Worm (Caenorhabditis elegans) whole organism, L2 larva: Measurements from ENCODE around the gene nyn-3.

ENCODE experiments used
- F13H6.1 ChIP-seq: sonication (generic microtip); optimal IDR thresholded peaks from 2 replicates; lab custom pipeline; 2016; ENCODE audit warnings: missing genetic modification characterization, missing compliant biosample characterization
- ZK546.5 ChIP-seq: sonication (generic microtip); optimal IDR thresholded peaks from 2 replicates; lab custom pipeline; 2017; ENCODE audit warnings: missing biosample characterization, missing genetic modification characterization
- alr-1 ChIP-seq: fragments of 150-350 bp; optimal IDR thresholded peaks from 2 replicates; lab custom pipeline; 2014; ENCODE audit warnings: missing biosample characterization, missing genetic modification characterization
- crh-2 ChIP-seq: sonication (generic microtip); optimal IDR thresholded peaks from 2 replicates; lab custom pipeline; 2017; ENCODE audit warnings: missing biosample characterization, missing genetic modification characterization
- lin-13 ChIP-seq: fragments of 150-350 bp; optimal IDR thresholded peaks from 2 replicates; lab custom pipeline; 2014; ENCODE audit warnings: missing biosample characterization, missing genetic modification reagents, missing genetic modification characterization
- lsy-2 ChIP-seq, 2 experiments: fragments of 150-350 bp in 1 of 2; sonication (generic microtip) in 1 of 2; optimal IDR thresholded peaks; 2 replicates each; lab custom pipeline; 2014 to 2017; ENCODE audit warnings: missing biosample characterization in 2 of 2, missing genetic modification characterization in 2 of 2
- mdl-1 ChIP-seq, 2 experiments: fragments of 150-350 bp in 1 of 2; sonication (generic microtip) in 1 of 2; optimal IDR thresholded peaks; 2 replicates each; lab custom pipeline; 2017; ENCODE audit warnings: missing biosample characterization in 2 of 2, missing genetic modification characterization in 2 of 2
- nhr-11 ChIP-seq: fragments of 150-350 bp; optimal IDR thresholded peaks from 2 replicates; lab custom pipeline; 2014; ENCODE audit warnings: missing biosample characterization, missing genetic modification characterization
- nhr-237 ChIP-seq: fragments of 150-350 bp; optimal IDR thresholded peaks from 2 replicates; lab custom pipeline; 2014; ENCODE audit warnings: missing biosample characterization, missing genetic modification characterization
- nhr-25 ChIP-seq: fragments of 150-350 bp; sonication (generic microtip); optimal IDR thresholded peaks from 3 replicates; lab custom pipeline; 2014; ENCODE audit warnings: missing biosample characterization, missing genetic modification characterization
- zag-1 ChIP-seq: fragments of 150-350 bp; optimal IDR thresholded peaks from 2 replicates; lab custom pipeline; 2014; ENCODE audit warnings: missing biosample characterization, missing genetic modification characterization

- TF ChIP-seq zag-1 (tag; lab: Kevin White, UChicago) = no peak
- TF ChIP-seq nhr-25 (tag; lab: Kevin White, UChicago) = no peak
- TF ChIP-seq lin-13 (GFP tag; lab: Kevin White, UChicago) = no peak
- no peak for TF ChIP-seq ZK546.5 (tag; lab: Kevin White, UChicago)
- no peak for TF ChIP-seq F13H6.1 (tag; lab: Kevin White, UChicago)
- no peak for TF ChIP-seq mdl-1 (tag; optimal IDR thresholded peaks at IDR 0.05; lab: Kevin White, UChicago)
- no peak for TF ChIP-seq lsy-2 (tag; optimal IDR thresholded peaks at IDR 0.05; lab: Kevin White, UChicago)
- no peak for TF ChIP-seq nhr-11 (tag; lab: Kevin White, UChicago)
- TF ChIP-seq crh-2 (tag; lab: Kevin White, UChicago) = no peak
- no peak for TF ChIP-seq nhr-237 (tag; lab: Kevin White, UChicago)
- no peak for TF ChIP-seq alr-1 (tag; lab: Kevin White, UChicago)
Observed at ce11 chrII:6324086-6324485, 31.7 kb upstream of the nyn-3 start, which contains the start of gene sma-6.
